Worm (Caenorhabditis elegans): ENCODE results near the gene cnt-1.

cnt-1 gene

DNA sequence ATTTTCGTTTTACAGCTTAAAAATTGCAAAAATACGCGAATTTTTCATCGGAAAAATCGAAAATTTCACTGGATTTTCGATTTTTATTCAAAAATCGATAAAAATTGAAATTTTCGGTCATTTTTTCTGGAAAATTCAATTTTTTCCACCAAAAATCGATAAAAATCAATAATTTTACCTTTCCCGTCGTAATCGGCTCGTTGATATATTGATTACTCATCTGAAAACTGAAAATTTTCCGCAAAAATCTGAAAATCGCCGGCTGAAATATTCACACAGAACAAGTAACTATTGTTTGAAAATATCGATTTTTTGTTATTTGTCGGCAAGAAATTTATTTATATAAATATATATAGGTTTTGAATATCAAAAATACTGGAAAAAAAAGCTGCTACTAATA lies 52.2 kb downstream of the cnt-1 start, which contains the start of gene cyn-16:
cyn-16 (minus strand) TSS at position 227 of the 400 bp plus-strand sequence.
- TF ChIP-seq ceh-28 (tag; optimal IDR thresholded peaks at IDR 0.05) (peak; percentile 73), nfya-1 (tag; optimal IDR thresholded peaks at IDR 0.05; ENCODE audit: insufficient read depth) (no peak), elt-3 (tag; optimal IDR thresholded peaks at IDR 0.05) (no peak), tbx-2 (tag; optimal IDR thresholded peaks at IDR 0.05) (no peak), jun-1 (tag; optimal IDR thresholded peaks at IDR 0.05) (no peak), nhr-43 (tag; optimal IDR thresholded peaks at IDR 0.05; ENCODE audit: poor library complexity, severe bottlenecking) (no peak), ceh-16 (tag; optimal IDR thresholded peaks at IDR 0.05) (no peak), mml-1 (tag; optimal IDR thresholded peaks at IDR 0.05) (no peak), lsy-12 (tag; optimal IDR thresholded peaks at IDR 0.05) (no peak), ama-1 (optimal IDR thresholded peaks at IDR 0.05) (peak; percentile 44), nhr-25 (tag; optimal IDR thresholded peaks at IDR 0.05) (no peak), fkh-2 (tag; optimal IDR thresholded peaks at IDR 0.05) (no peak), ztf-4 (tag; optimal IDR thresholded peaks at IDR 0.05) (no peak), nhr-11 (tag; optimal IDR thresholded peaks at IDR 0.05) (no peak)

DNA sequence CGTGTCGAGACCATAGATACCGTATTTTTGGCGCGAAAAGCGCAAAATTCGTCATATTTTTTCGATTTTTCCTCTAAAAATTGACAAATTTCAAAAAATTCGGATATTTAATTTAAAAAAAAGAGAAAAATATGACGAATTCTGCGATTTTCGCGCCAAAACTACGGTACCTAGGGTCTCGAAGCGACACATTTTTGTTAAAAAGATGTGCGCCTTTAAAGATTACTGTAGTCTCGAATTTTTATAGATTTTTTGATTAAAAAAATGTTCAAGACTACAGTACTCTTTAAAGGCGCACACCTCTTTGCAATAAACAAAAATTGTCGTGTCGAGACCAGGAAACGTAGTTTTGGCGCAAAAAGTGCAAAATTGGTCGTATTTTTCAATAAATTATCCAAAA lies 52.6 kb downstream of the cnt-1 start:
- TF ChIP-seq unc-39 (tag; optimal IDR thresholded peaks at IDR 0.05) (no peak), elt-3 (tag; optimal IDR thresholded peaks at IDR 0.05) (no peak), nhr-23 (tag; optimal IDR thresholded peaks at IDR 0.05) (no peak), ama-1 (optimal IDR thresholded peaks at IDR 0.05) (no peak), ceh-9 (tag; optimal IDR thresholded peaks at IDR 0.05) (no peak), lin-15B (tag; optimal IDR thresholded peaks at IDR 0.05) (no peak), skn-1 (tag; optimal IDR thresholded peaks at IDR 0.05) (no peak), pha-4 (tag; optimal IDR thresholded peaks at IDR 0.05) (no peak), tbx-2 (tag; optimal IDR thresholded peaks at IDR 0.05) (no peak)

DNA sequence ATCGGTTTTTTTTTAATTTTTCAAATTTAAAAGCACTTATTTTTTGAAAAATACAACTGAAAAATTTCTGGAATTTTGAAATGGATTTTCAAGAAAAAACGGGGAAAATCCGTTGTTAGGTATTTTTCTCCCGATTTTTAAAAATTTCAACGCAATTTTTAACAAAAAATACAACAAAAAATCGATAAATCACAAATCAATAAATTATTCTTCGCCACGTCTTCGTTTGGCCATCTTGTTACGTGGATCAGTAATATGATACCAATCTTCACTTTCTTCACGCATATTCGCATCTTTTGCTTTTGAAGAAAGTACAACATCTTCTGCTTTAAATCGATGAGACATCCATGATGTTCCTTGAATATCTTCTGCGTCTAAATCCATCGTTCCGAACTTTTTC lies 60.0 kb downstream of the cnt-1 start:
- TF ChIP-seq ceh-28 (tag; optimal IDR thresholded peaks at IDR 0.05) = peak; percentile 47
- no peak for TF ChIP-seq nhr-237 (tag; optimal IDR thresholded peaks at IDR 0.05)

DNA sequence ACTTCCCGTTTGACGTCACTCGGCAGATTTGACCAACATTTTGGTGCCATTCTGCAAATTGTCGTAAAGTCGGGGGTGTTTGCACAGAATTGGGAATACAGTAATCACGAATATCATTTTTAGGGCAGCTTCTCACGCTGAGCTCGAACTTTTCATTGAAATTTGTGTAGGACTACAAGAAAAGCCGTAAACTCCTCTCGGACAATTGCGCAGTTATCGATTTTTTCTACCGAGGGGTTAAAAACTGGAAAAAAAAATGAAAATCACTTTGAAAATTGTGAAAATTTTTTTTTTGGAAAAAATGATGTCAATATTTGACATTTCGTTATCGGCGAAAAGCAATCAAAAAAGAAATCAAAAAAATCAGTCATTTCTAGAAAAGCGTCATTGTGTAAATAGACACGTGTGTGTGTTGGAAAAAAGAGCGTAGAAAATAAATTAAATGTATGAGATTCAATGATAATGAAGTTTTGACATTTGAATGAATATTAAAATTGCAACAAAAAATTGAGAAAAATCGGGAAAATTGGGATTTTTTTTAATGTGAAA lies 60.9 kb downstream of the cnt-1 start, which contains the start of gene Y17G7B.8:
Y17G7B.8 (minus strand) TSS at position 51 of the 549 bp plus-strand sequence.
- TF ChIP-seq ceh-28 (tag; optimal IDR thresholded peaks at IDR 0.05) (peak; percentile 10), nhr-28 (tag; optimal IDR thresholded peaks at IDR 0.05) (no peak), pqm-1 (tag; optimal IDR thresholded peaks at IDR 0.05) (peak; percentile 48), elt-2 (tag; optimal IDR thresholded peaks at IDR 0.05) (peak; percentile 84), pha-4 (tag; optimal IDR thresholded peaks at IDR 0.05) (peak; percentile 91)

DNA sequence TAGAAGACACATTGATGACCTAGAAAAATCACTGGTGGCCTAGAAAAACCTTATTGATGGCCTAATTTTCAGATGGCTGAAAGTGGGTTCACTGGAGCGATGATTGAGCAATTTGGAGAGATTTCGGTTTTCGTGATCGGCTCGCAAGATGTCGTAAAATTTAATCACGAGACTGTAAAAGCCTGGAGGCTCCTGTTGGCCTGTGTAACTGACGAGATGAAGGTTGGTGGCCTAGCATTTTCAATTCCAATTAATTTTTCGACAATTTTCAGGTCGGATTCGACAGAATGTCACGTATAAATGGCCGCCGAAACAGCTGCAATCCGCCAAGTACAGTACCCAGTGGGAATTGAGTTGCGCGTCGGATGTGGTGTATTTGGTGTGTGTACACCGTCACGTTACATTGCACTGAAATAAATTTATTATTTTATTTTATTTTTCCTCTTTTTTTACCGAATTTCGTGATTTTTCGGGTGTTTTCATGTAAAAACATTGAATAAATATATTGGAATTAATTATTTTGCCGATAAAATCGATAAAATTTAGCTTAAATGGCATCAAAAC lies 65.3 kb downstream of the cnt-1 start, which contains the start of gene Y17G7B.12:
Y17G7B.12 (plus strand) TSS at position 547 of the 564 bp plus-strand sequence.
- TF ChIP-seq lin-15B (tag; optimal IDR thresholded peaks at IDR 0.05) (peak; percentile 4), nhr-28 (tag; optimal IDR thresholded peaks at IDR 0.05) (no peak), nfya-1 (tag; optimal IDR thresholded peaks at IDR 0.05; ENCODE audit: insufficient read depth) (peak; percentile 15), hmg-11 (tag; optimal IDR thresholded peaks at IDR 0.05) (peak; percentile 34), aly-2 (tag; optimal IDR thresholded peaks at IDR 0.05) (no peak), pha-4 (tag; optimal IDR thresholded peaks at IDR 0.05) (peak; percentile 10), ceh-82 (tag; optimal IDR thresholded peaks at IDR 0.05) (no peak), nhr-25 (tag; optimal IDR thresholded peaks at IDR 0.05) (no peak)

Data from whole organism, L3 larva.